Fruit fly (Drosophila melanogaster): ENCODE measurements around the gene CG4213.

CG4213 gene

dm6 chr2L:441927-442691, 40.1 kb upstream of the CG4213 start (continued):
- TF ChIP-seq crc (GFP tag; optimal IDR thresholded peaks at IDR 0.05) (peak; percentile 57), CG2889 (GFP tag; IDR thresholded peaks at IDR 0.05) (peak; percentile 45; the same call in 1 of the 3 replicates), NC2α (GFP tag; optimal IDR thresholded peaks at IDR 0.05) (peak; percentile 49), ham (GFP tag; IDR thresholded peaks at IDR 0.05) (no peak), CG4404 (GFP tag; IDR thresholded peaks at IDR 0.05) (peak; percentile 83), pb (GFP tag; optimal IDR thresholded peaks at IDR 0.05) (peak; percentile 67), tin (GFP tag; optimal IDR thresholded peaks at IDR 0.05) (peak; percentile 87), E2f2 (GFP tag; IDR thresholded peaks at IDR 0.05) (peak; percentile 62), rib (GFP tag; IDR thresholded peaks at IDR 0.05) (0 out of 2 replicates have a peak, but pooled peaks have one; percentile 34), exex (tag; optimal IDR thresholded peaks at IDR 0.05) (no peak), schlank (tag; optimal IDR thresholded peaks at IDR 0.05) (no peak), CG11504 (tag; optimal IDR thresholded peaks at IDR 0.05) (no peak), dpn (GFP tag; optimal IDR thresholded peaks at IDR 0.05) (peak; percentile 74 to 84), CG17568 (GFP tag; optimal IDR thresholded peaks at IDR 0.05) (no peak), tup (GFP tag; optimal IDR thresholded peaks at IDR 0.05) (peak; percentile 59), CG7928 (GFP tag; optimal IDR thresholded peaks at IDR 0.05) (no peak), Rx (GFP tag; IDR thresholded peaks at IDR 0.05) (peak; percentile 88), CG8478 (optimal IDR thresholded peaks at IDR 0.05) (no peak), seq (GFP tag; IDR thresholded peaks at IDR 0.05) (peak; percentile 74), CG8388 (GFP tag; optimal IDR thresholded peaks at IDR 0.05) (peak; percentile 78), Hr78 (GFP tag; optimal IDR thresholded peaks at IDR 0.05) (peak in 1 of 2 experiments; percentile 33), caup (GFP tag; optimal IDR thresholded peaks at IDR 0.05; ENCODE audit: severe bottlenecking) (peak; percentile 15), Atf3 (GFP tag; optimal IDR thresholded peaks at IDR 0.05) (peak; percentile 84), CG1024 (GFP tag; IDR thresholded peaks at IDR 0.05) (peak; percentile 84), sd (tag; optimal IDR thresholded peaks at IDR 0.05) (peak; percentile 98), Ssrp (tag; optimal IDR thresholded peaks at IDR 0.05) (peak; percentile 76), ken (GFP tag; IDR thresholded peaks at IDR 0.05) (peak; percentile 91), ftz-f1 (GFP tag; optimal IDR thresholded peaks at IDR 0.05) (peak; percentile 20), Trl (optimal IDR thresholded peaks at IDR 0.05) (no peak), Trl (GFP tag; optimal IDR thresholded peaks at IDR 0.05) (peak; percentile 86), dan (GFP tag; IDR thresholded peaks at IDR 0.05) (peak; percentile 70), Atf6 (GFP tag; IDR thresholded peaks at IDR 0.05) (no peak), CG11247 (GFP tag; IDR thresholded peaks at IDR 0.05) (no peak), mld (GFP tag; IDR thresholded peaks at IDR 0.05; ENCODE audit: partially characterized antibody) (no peak), Mes4 (GFP tag; optimal IDR thresholded peaks at IDR 0.05) (peak; percentile 80), grau (tag; optimal IDR thresholded peaks at IDR 0.05) (peak; percentile 76), CG15696 (tag; optimal IDR thresholded peaks at IDR 0.05) (peak; percentile 74), hth (optimal IDR thresholded peaks at IDR 0.05) (no peak), NFAT (GFP tag; IDR thresholded peaks at IDR 0.05) (no peak), CG4360 (GFP tag; IDR thresholded peaks at IDR 0.05) (peak; percentile 63), CG4617 (GFP tag; optimal IDR thresholded peaks at IDR 0.05; ENCODE audit: borderline replicate concordance) (no peak), gsb (GFP tag; IDR thresholded peaks at IDR 0.05) (no peak; the same call in 1 of the 2 replicates), mirr (GFP tag; optimal IDR thresholded peaks at IDR 0.05) (no peak), CG18262 (tag; optimal IDR thresholded peaks at IDR 0.05) (peak; percentile 90), croc (GFP tag; conservative IDR thresholded peaks at IDR 0.05) (peak; percentile 78), gem (tag; optimal IDR thresholded peaks at IDR 0.05) (no peak), da (GFP tag; optimal IDR thresholded peaks at IDR 0.05) (no peak), Tbp (GFP tag; optimal IDR thresholded peaks at IDR 0.05) (no peak), slbo (GFP tag; IDR thresholded peaks at IDR 0.05) (peak; percentile 52; the same call in 1 of the 2 replicates), BtbVII (GFP tag; optimal IDR thresholded peaks at IDR 0.05) (peak; percentile 27), Doc3 (GFP tag; IDR thresholded peaks at IDR 0.05; ENCODE audit: partially characterized antibody) (no peak)

Measured in whole organism, embryonic.